Fruit fly (Drosophila melanogaster) whole organism, pupa: ENCODE measurements around the gene dsx.

Experiments used
- CG10348 ChIP-seq: fragments of 200-800 bp; sonication (Bioruptor generic); IDR thresholded peaks from 2 replicates; pipeline ENCODE4 v1.3.6; 2022; ENCODE audit warnings: missing biosample characterization, missing genetic modification characterization
- CG12605 ChIP-seq: fragments of 200-800 bp; sonication (Bioruptor generic); IDR thresholded peaks from 2 replicates; pipeline ENCODE4 v1.3.6; 2022; ENCODE audit warnings: missing biosample characterization, missing genetic modification characterization
- D1 ChIP-seq: fragments of 200-800 bp; sonication (Bioruptor generic); optimal IDR thresholded peaks from 2 replicates; lab custom pipeline; 2018; ENCODE audit warnings: missing biosample characterization, mild to moderate bottlenecking, missing genetic modification characterization, moderate library complexity
- Ets98B ChIP-seq: fragments of 200-800 bp; sonication (Bioruptor generic); IDR thresholded peaks from 2 replicates; pipeline ENCODE4 v1.3.6; 2022; ENCODE audit warnings: missing biosample characterization, missing genetic modification characterization
- Pif1A ChIP-seq: fragments of 200-800 bp; sonication (Bioruptor generic); optimal IDR thresholded peaks from 3 replicates; lab custom pipeline; 2016; ENCODE audit warnings: missing biosample characterization, missing genetic modification characterization
- Pif1B ChIP-seq: fragments of 200-800 bp; sonication (Bioruptor generic); optimal IDR thresholded peaks from 3 replicates; lab custom pipeline; 2016; ENCODE audit warnings: missing biosample characterization, missing genetic modification characterization

- TF ChIP-seq CG12605 (GFP tag; lab: Robert Waterston, UW) (no peak), Pif1A (no peak), Ets98B (GFP tag; lab: Robert Waterston, UW) (no peak), Pif1B (GFP tag; lab: Kevin White, UChicago) (no peak), D1 (no peak), CG10348 (GFP tag; lab: Robert Waterston, UW) (no peak)
These were observed 22.4 kb downstream of the dsx start for dm6 chr3R:7944699-7945349.
